Worm (Caenorhabditis elegans): Measurements from ENCODE around the gene F09C12.8.

F09C12.8 gene

DNA sequence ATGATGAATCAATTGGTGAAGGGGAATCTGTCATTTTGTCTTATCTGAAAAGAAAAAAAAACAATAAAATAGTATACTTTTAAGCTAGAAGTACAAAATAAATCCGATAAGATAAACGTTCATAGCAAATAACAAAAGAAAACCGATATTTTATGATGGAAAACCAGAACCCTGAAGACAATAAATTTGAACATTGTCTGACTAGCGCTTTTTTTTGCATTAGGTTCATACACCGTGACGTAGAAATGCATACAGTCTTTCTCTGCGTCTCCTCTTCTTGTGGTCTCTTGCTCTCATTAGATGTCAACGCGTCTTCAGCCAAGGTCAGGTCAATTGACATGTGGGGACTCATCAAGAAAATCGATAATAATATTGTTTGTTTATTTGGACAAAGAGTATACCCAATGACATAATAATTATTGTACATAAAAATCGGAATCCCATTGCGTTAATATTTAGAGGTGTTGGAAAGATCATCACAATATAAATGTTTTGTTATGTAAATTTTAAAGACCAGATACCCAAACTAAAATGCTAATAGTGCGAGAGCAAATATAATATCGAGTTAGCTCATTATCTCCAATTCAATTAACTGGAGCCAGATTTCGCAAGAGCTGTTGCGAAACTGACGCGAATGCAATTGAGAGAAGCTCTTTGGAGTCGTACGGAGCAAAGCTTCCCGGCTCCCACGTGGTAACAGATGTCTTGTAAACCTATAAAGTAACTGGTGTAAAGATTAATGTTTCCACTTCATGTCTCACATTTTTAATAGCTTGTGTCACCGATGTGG is 30.9 kb upstream of the F09C12.8 start, which contains the start of gene dsh-2 (continued):
- TF ChIP-seq skn-1 (tag; optimal IDR thresholded peaks at IDR 0.05) (no peak), nhr-23 (tag; optimal IDR thresholded peaks at IDR 0.05) (peak; percentile 94), elt-3 (tag; optimal IDR thresholded peaks at IDR 0.05) (no peak)

ce11 chrII:5083341-5083740 is 28.8 kb upstream of the F09C12.8 start, which contains the start of gene C04G6.4:
C04G6.4 (minus strand) TSS chrII:5083441.
- TF ChIP-seq eor-1 (tag; optimal IDR thresholded peaks at IDR 0.05) (no peak), ceh-82 (tag; optimal IDR thresholded peaks at IDR 0.05) (no peak), nhr-25 (tag; optimal IDR thresholded peaks at IDR 0.05) (no peak), elt-2 (tag; optimal IDR thresholded peaks at IDR 0.05) (no peak), mml-1 (tag; optimal IDR thresholded peaks at IDR 0.05) (no peak), ceh-16 (tag; optimal IDR thresholded peaks at IDR 0.05) (no peak), hmg-11 (tag; optimal IDR thresholded peaks at IDR 0.05) (no peak), sea-2 (GFP tag; optimal IDR thresholded peaks at IDR 0.05) (no peak), jun-1 (tag; optimal IDR thresholded peaks at IDR 0.05) (no peak), nhr-67 (tag; optimal IDR thresholded peaks at IDR 0.05) (no peak), elt-3 (tag; optimal IDR thresholded peaks at IDR 0.05) (no peak), unc-39 (tag; optimal IDR thresholded peaks at IDR 0.05) (no peak), ZK546.5 (tag; optimal IDR thresholded peaks at IDR 0.05) (no peak), ceh-28 (tag; optimal IDR thresholded peaks at IDR 0.05) (no peak), zag-1 (tag; optimal IDR thresholded peaks at IDR 0.05) (no peak), daf-12 (tag; optimal IDR thresholded peaks at IDR 0.05) (no peak), lsy-12 (tag; optimal IDR thresholded peaks at IDR 0.05) (no peak), elt-1 (tag; optimal IDR thresholded peaks at IDR 0.05) (no peak)

- no peak for TF ChIP-seq ztf-11 (tag; optimal IDR thresholded peaks at IDR 0.05)
- TF ChIP-seq elt-2 (tag; optimal IDR thresholded peaks at IDR 0.05), result peak; percentile 79
Observed at ce11 chrII:5084225-5084624, 28.0 kb upstream of the F09C12.8 start.

ce11 chrII:5085450-5085849 is 26.7 kb upstream of the F09C12.8 start, which contains the start of gene txt-9:
txt-9 (plus strand) TSS chrII:5085785.
- TF ChIP-seq nhr-11 (tag; optimal IDR thresholded peaks at IDR 0.05), result no peak
- no peak for TF ChIP-seq unc-62 (GFP tag; optimal IDR thresholded peaks at IDR 0.05)
- peak; percentile 73 for TF ChIP-seq elt-2 (tag; optimal IDR thresholded peaks at IDR 0.05)
- no peak for TF ChIP-seq hmg-11 (tag; optimal IDR thresholded peaks at IDR 0.05)
- TF ChIP-seq fkh-2 (tag; optimal IDR thresholded peaks at IDR 0.05), result no peak

DNA sequence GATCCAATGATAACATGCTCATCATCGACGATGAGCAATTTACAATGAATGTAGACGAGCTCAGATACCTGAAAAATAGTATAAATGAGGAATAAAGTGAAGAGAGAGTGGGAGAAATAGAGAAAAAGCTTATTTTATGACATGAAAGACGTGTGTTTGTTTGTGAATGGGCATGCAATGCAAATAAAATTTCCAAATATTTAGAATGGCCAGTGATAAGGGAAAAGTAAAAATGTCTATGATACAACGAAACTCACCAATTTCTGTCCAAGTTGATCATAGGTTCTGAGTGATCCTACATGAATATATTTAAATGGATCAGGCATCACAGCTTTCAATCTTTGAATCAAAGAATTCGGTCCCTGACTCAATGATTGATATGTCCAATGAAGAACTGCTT is 26.0 kb upstream of the F09C12.8 start:
- TF ChIP-seq ama-1 (optimal IDR thresholded peaks at IDR 0.05), result no peak
- TF ChIP-seq elt-2 (tag; optimal IDR thresholded peaks at IDR 0.05), result peak; percentile 88
- TF ChIP-seq pqm-1 (tag; optimal IDR thresholded peaks at IDR 0.05), result peak; percentile 13
- TF ChIP-seq pha-4 (tag; optimal IDR thresholded peaks at IDR 0.05), result peak; percentile 52
- TF ChIP-seq ztf-4 (tag; optimal IDR thresholded peaks at IDR 0.05), result no peak

DNA sequence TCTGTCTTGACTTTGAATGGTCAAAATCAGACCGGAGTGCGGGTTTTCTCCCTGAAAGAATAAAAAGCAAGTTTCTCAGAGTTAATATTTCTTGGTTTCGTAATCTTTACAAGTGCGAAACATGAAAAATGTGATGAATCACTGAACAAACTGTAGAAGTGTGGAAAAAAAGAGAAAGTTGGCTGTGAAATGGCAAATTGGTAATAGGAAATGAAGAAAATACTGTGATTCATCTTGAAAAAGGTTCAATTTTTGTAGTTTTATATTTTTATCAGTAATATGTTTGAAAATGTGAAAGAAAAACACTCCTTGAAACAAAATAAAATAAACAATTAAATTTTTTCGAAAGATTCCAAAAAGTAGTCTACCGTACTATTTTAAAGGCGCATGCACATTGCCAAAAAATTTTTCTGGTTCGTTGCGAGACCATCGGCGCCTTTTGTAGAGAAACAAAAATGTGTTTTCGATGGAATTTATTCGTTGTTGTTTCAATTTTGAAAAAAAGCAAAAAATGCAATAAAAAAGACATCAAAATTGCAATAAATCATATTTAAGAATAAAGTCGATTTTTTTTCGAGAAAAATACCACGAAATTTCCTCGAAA is 20.4 kb upstream of the F09C12.8 start, which contains the start of gene pld-1:
Gene pld-1, minus strand, starts transcription at position 51 of the 604 bp plus-strand sequence.
- TF ChIP-seq unc-39 (tag; optimal IDR thresholded peaks at IDR 0.05) (no peak), ceh-16 (tag; optimal IDR thresholded peaks at IDR 0.05) (no peak), R02D3.7 (tag; optimal IDR thresholded peaks at IDR 0.05) (no peak), ZK546.5 (tag; optimal IDR thresholded peaks at IDR 0.05) (no peak), mdl-1 (tag; optimal IDR thresholded peaks at IDR 0.05) (no peak), nhr-23 (tag; optimal IDR thresholded peaks at IDR 0.05) (no peak), elt-3 (tag; optimal IDR thresholded peaks at IDR 0.05) (no peak), unc-62 (GFP tag; optimal IDR thresholded peaks at IDR 0.05) (no peak), fos-1 (tag; optimal IDR thresholded peaks at IDR 0.05) (no peak), nhr-67 (tag; optimal IDR thresholded peaks at IDR 0.05) (no peak), elt-1 (tag; optimal IDR thresholded peaks at IDR 0.05) (no peak), tbx-2 (tag; optimal IDR thresholded peaks at IDR 0.05) (no peak)

Data from whole organism, L3 larva.